Worm (Caenorhabditis elegans) whole organism, L2 larva: ENCODE data around the gene H37A05.4.

ENCODE experiments used
- C34F6.9 ChIP-seq: fragments of 150-350 bp; optimal IDR thresholded peaks from 2 replicates; lab custom pipeline; 2014; ENCODE audit warnings: missing biosample characterization, missing genetic modification characterization
- R02D3.7 ChIP-seq: fragments of 150-350 bp; optimal IDR thresholded peaks from 2 replicates; lab custom pipeline; 2014; ENCODE audit warnings: missing biosample characterization, missing genetic modification characterization
- Y55F3AM.14 ChIP-seq: fragments of 200-800 bp; sonication (Bioruptor generic); optimal IDR thresholded peaks from 2 replicates; lab custom pipeline; 2018; ENCODE audit warnings: mild to moderate bottlenecking, missing genetic modification characterization, missing compliant biosample characterization
- alr-1 ChIP-seq: fragments of 150-350 bp; optimal IDR thresholded peaks from 2 replicates; lab custom pipeline; 2014; ENCODE audit warnings: missing biosample characterization, missing genetic modification characterization
- blmp-1 ChIP-seq: sonication (generic microtip); optimal IDR thresholded peaks from 2 replicates; lab custom pipeline; 2017; ENCODE audit warnings: missing genetic modification characterization, mild to moderate bottlenecking, missing compliant biosample characterization, antibody characterized with exemption, moderate library complexity; ENCODE audit not compliant: insufficient read depth
- ceh-16 ChIP-seq: fragments of 150-350 bp; optimal IDR thresholded peaks from 2 replicates; lab custom pipeline; 2014; ENCODE audit warnings: missing biosample characterization, missing genetic modification characterization
- ceh-82 ChIP-seq: fragments of 150-350 bp; optimal IDR thresholded peaks from 2 replicates; lab custom pipeline; 2014; ENCODE audit warnings: missing biosample characterization, missing genetic modification characterization
- crh-2 ChIP-seq: sonication (generic microtip); optimal IDR thresholded peaks from 2 replicates; lab custom pipeline; 2017; ENCODE audit warnings: missing biosample characterization, missing genetic modification characterization
- dmd-4 ChIP-seq: sonication (generic microtip); optimal IDR thresholded peaks from 2 replicates; lab custom pipeline; 2017; ENCODE audit warnings: missing biosample characterization, missing genetic modification characterization
- egl-27 ChIP-seq: sonication (generic microtip); optimal IDR thresholded peaks from 3 replicates; lab custom pipeline; 2017; ENCODE audit warnings: missing biosample characterization, missing genetic modification reagents, missing genetic modification characterization
- elt-3 ChIP-seq: sonication (generic microtip); optimal IDR thresholded peaks from 2 replicates; lab custom pipeline; 2017; ENCODE audit warnings: missing biosample characterization, missing genetic modification characterization
- fos-1 ChIP-seq: fragments of 150-350 bp; optimal IDR thresholded peaks from 2 replicates; lab custom pipeline; 2014; ENCODE audit warnings: missing biosample characterization, missing genetic modification characterization
- gmeb-1 ChIP-seq: fragments of 150-350 bp; optimal IDR thresholded peaks from 2 replicates; lab custom pipeline; 2014; ENCODE audit warnings: missing biosample characterization, missing genetic modification characterization
- lin-11 ChIP-seq: fragments of 150-350 bp; sonication (generic microtip); optimal IDR thresholded peaks from 2 replicates; lab custom pipeline; 2014; ENCODE audit warnings: missing biosample characterization, missing genetic modification characterization, inconsistent platforms, mixed read lengths
- lin-13 ChIP-seq: fragments of 150-350 bp; optimal IDR thresholded peaks from 2 replicates; lab custom pipeline; 2014; ENCODE audit warnings: missing biosample characterization, missing genetic modification reagents, missing genetic modification characterization
- lin-39 ChIP-seq: fragments of 150-350 bp; optimal IDR thresholded peaks from 2 replicates; lab custom pipeline; 2014; ENCODE audit warnings: missing biosample characterization, missing genetic modification reagents, missing genetic modification characterization
- mab-5 ChIP-seq: fragments of 150-350 bp; optimal IDR thresholded peaks from 2 replicates; lab custom pipeline; 2014; ENCODE audit warnings: missing biosample characterization, missing genetic modification characterization
- mdl-1 ChIP-seq, 2 experiments: fragments of 150-350 bp in 1 of 2; sonication (generic microtip) in 1 of 2; optimal IDR thresholded peaks; 2 replicates each; lab custom pipeline; 2017; ENCODE audit warnings: missing biosample characterization in 2 of 2, missing genetic modification characterization in 2 of 2
- nhr-10 ChIP-seq: sonication (generic microtip); optimal IDR thresholded peaks from 2 replicates; lab custom pipeline; 2017; ENCODE audit warnings: missing biosample characterization, missing genetic modification characterization
- nhr-12 ChIP-seq: fragments of 150-350 bp; optimal IDR thresholded peaks from 2 replicates; lab custom pipeline; 2014; ENCODE audit warnings: missing biosample characterization, missing genetic modification characterization
- nhr-129 ChIP-seq: fragments of 150-350 bp; optimal IDR thresholded peaks from 2 replicates; lab custom pipeline; 2014; ENCODE audit warnings: missing biosample characterization, missing genetic modification characterization
- nhr-21 ChIP-seq: fragments of 150-350 bp; optimal IDR thresholded peaks from 2 replicates; lab custom pipeline; 2014; ENCODE audit warnings: missing biosample characterization, missing genetic modification characterization
- nhr-23 ChIP-seq: fragments of 150-350 bp; optimal IDR thresholded peaks from 2 replicates; lab custom pipeline; 2014; ENCODE audit warnings: missing biosample characterization, missing genetic modification reagents, missing genetic modification characterization
- nhr-237 ChIP-seq: fragments of 150-350 bp; optimal IDR thresholded peaks from 2 replicates; lab custom pipeline; 2014; ENCODE audit warnings: missing biosample characterization, missing genetic modification characterization
- nhr-25 ChIP-seq: fragments of 150-350 bp; sonication (generic microtip); optimal IDR thresholded peaks from 3 replicates; lab custom pipeline; 2014; ENCODE audit warnings: missing biosample characterization, missing genetic modification characterization
- sem-4 ChIP-seq: fragments of 150-350 bp; optimal IDR thresholded peaks from 2 replicates; lab custom pipeline; 2014; ENCODE audit warnings: missing biosample characterization, missing genetic modification reagents, missing genetic modification characterization
- sma-3 ChIP-seq: sonication (generic microtip); optimal IDR thresholded peaks from 2 replicates; lab custom pipeline; 2016; ENCODE audit warnings: missing genetic modification reagents, missing genetic modification characterization, missing compliant biosample characterization
- sma-9 ChIP-seq, 2 experiments: fragments of 150-350 bp in 1 of 2; sonication (generic microtip) in 1 of 2; optimal IDR thresholded peaks; 2 replicates each; lab custom pipeline; 2014 to 2016; ENCODE audit warnings: missing genetic modification characterization in 2 of 2, mild to moderate bottlenecking in 1 of 2, missing biosample characterization in 1 of 2, missing compliant biosample characterization in 1 of 2, missing genetic modification reagents in 1 of 2, moderate library complexity in 1 of 2
- snpc-4 ChIP-seq: fragments of 150-350 bp; optimal IDR thresholded peaks from 2 replicates; lab custom pipeline; 2014; ENCODE audit warnings: missing biosample characterization, missing genetic modification characterization
- unc-55 ChIP-seq: fragments of 150-350 bp; sonication (generic microtip); optimal IDR thresholded peaks from 3 replicates; lab custom pipeline; 2014; ENCODE audit warnings: missing biosample characterization, missing genetic modification reagents, missing genetic modification characterization
- zag-1 ChIP-seq: fragments of 150-350 bp; optimal IDR thresholded peaks from 2 replicates; lab custom pipeline; 2014; ENCODE audit warnings: missing biosample characterization, missing genetic modification characterization
- ztf-11 ChIP-seq: sonication (generic microtip); optimal IDR thresholded peaks from 2 replicates; lab custom pipeline; 2017; ENCODE audit warnings: missing biosample characterization, missing genetic modification characterization
- ztf-4 ChIP-seq: fragments of 150-350 bp; optimal IDR thresholded peaks from 2 replicates; lab custom pipeline; 2014; ENCODE audit warnings: missing biosample characterization, missing genetic modification characterization

H37A05.4 gene

DNA sequence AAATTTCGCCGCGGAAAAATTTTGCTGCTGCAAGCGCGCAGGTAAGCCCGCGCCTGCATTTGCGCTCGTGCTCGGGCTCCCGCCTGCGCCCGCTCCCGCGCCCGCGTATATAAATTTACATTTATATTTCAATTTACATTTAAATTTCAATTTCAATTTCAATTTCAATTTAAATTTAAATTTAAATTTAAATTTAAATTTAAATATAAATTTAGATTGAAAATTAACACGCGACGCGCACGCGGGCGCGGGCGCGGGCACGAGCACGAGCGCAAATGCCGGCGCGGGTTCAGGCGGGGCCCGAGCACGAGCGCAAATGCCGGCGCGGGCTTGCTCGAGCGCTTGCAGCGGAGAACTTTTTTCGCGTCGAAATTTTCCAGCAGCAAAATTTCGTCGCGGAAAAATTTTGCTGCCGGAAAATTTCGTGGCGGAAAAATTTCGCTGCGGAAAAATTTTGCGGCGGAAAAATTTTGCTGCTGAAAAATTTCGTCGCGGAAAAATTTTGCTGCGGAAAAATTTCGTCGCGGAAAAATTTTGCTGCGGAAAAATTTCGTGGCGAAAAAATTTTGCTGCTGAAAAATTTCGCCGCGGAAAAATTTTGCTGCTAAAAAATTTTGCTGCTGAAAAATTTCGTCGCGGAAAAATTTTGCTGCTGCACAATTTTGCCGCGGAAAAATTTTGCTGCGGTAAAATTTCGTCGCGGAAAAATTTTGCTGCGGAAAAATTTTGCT, 3.6 kb downstream of the H37A05.4 start:
- TF ChIP-seq sma-9 (GFP tag; optimal IDR thresholded peaks at IDR 0.05; lab: Kevin White, UChicago) (no peak), sma-9 (tag; optimal IDR thresholded peaks at IDR 0.05; lab: Kevin White, UChicago) (no peak), ztf-4 (tag; lab: Kevin White, UChicago) (no peak), sma-3 (GFP tag; lab: Kevin White, UChicago) (no peak), elt-3 (no peak), dmd-4 (tag; lab: Kevin White, UChicago) (no peak), nhr-12 (no peak), lin-11 (tag; lab: Kevin White, UChicago) (no peak), lin-39 (tag; lab: Kevin White, UChicago) (no peak), nhr-237 (tag; lab: Kevin White, UChicago) (no peak), ceh-16 (no peak), blmp-1 (no peak), ceh-82 (tag; lab: Kevin White, UChicago) (no peak)

DNA sequence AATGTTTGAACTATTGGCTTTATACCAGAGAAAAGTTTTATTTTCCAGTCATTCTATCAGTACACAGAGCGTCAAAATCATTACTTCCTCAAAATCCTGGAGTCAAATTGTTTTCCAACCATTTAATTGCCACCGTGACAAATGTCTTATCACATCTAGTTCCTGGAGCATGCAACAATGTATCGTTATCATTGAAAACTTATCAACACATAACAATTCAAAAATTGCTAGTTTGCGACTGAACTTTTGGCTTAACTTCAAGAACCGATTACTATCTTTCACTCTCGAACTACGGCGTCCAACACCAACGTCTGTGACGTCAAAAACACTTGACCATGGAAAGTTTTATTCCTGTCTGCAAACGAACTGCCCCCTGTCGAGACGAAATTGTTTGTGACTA, 11.5 kb downstream of the H37A05.4 start:
- TF ChIP-seq fos-1 (tag; lab: Kevin White, UChicago), result peak; percentile 79
- no peak for TF ChIP-seq nhr-12
- TF ChIP-seq Y55F3AM.14 (GFP tag; lab: Kevin White, UChicago), result no peak
- TF ChIP-seq ceh-16, result no peak
- TF ChIP-seq dmd-4 (tag; lab: Kevin White, UChicago), result no peak
- peak; percentile 37 for TF ChIP-seq crh-2
- TF ChIP-seq mdl-1 (tag; optimal IDR thresholded peaks at IDR 0.05; lab: Kevin White, UChicago), result no peak
- TF ChIP-seq gmeb-1 (tag; lab: Kevin White, UChicago), result no peak
- no peak for TF ChIP-seq ztf-11 (tag; lab: Kevin White, UChicago)
- TF ChIP-seq sma-9 (GFP tag; optimal IDR thresholded peaks at IDR 0.05; lab: Kevin White, UChicago), result peak; percentile 53
- no peak for TF ChIP-seq sma-9 (tag; optimal IDR thresholded peaks at IDR 0.05; lab: Kevin White, UChicago)

DNA sequence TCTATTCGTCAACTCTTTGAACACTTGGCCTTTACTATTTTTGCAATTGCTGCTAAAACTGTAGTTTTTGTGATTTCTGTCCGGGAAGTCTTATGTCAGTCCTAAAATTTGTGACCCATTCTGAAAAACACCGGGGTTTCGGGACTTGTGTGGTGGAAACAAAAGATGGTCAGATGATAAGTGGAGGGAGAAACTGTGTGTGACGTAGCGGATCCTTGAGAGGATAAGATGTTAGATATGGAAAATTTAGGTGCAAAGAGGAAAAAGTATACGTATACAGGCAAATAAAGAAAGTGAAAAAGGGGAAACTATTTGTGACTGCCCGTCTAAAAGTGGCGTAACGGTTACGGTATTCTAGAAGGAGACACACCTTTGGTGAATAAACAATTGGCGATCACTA, 13.2 kb downstream of the H37A05.4 start:
- TF ChIP-seq ztf-11 (tag; lab: Kevin White, UChicago) (no peak), Y55F3AM.14 (GFP tag; lab: Kevin White, UChicago) (no peak), sma-3 (GFP tag; lab: Kevin White, UChicago) (no peak), sma-9 (GFP tag; optimal IDR thresholded peaks at IDR 0.05; lab: Kevin White, UChicago) (no peak), sma-9 (tag; optimal IDR thresholded peaks at IDR 0.05; lab: Kevin White, UChicago) (no peak), gmeb-1 (tag; lab: Kevin White, UChicago) (no peak), snpc-4 (tag; lab: Kevin White, UChicago) (no peak), ceh-16 (no peak), nhr-25 (tag; lab: Kevin White, UChicago) (no peak)

- no peak for TF ChIP-seq nhr-10
- TF ChIP-seq mab-5 (tag; lab: Kevin White, UChicago), result no peak
- no peak for TF ChIP-seq nhr-12
- TF ChIP-seq lin-13 (GFP tag; lab: Kevin White, UChicago), result no peak
- TF ChIP-seq sem-4 (tag; lab: Kevin White, UChicago), result no peak
- no peak for TF ChIP-seq zag-1
- TF ChIP-seq sma-3 (GFP tag; lab: Kevin White, UChicago), result no peak
- TF ChIP-seq R02D3.7 (tag; lab: Kevin White, UChicago), result no peak
- no peak for TF ChIP-seq egl-27
These were observed 15.4 kb downstream of the H37A05.4 start, which contains the start of gene H37A05.2 for ce11 chrV:13634149-13634548. Gene H37A05.2, minus strand, starts transcription at chrV:13634249.

DNA sequence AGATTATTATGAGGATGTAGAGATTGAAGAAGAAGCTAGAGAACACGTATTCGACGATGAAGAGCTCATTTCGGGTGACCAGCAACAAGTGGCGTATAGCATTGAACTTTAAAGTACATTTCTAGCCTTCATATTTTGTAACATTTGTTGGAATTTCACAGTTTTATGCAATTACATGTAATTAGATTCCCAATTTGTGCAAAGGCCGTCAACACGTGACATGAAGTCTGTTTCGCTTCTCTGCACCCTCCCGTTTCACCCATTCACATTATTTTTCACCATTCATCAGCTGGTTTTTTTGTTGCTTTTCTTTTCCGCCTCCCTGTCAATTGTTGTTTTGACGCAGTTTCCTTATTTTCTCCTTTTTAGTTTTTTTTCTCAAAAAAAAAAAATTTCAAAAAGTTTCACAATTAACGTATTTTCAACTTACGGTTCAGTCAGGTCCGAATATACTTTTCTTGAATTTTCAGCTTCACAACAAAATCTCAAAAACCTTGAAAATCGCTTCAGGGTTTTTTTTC, 22.4 kb downstream of the H37A05.4 start, which contains the start of gene sde-2:
TSS of gene sde-2 (plus strand) at position 471 of the 521 bp plus-strand sequence.
- TF ChIP-seq lin-11 (tag; lab: Kevin White, UChicago) (no peak), nhr-23 (tag; lab: Kevin White, UChicago) (no peak), C34F6.9 (peak; percentile 72), unc-55 (peak; percentile 8), nhr-21 (tag; lab: Kevin White, UChicago) (no peak), alr-1 (tag; lab: Kevin White, UChicago) (no peak), nhr-129 (tag; lab: Kevin White, UChicago) (peak; percentile 52), mdl-1 (tag; optimal IDR thresholded peaks at IDR 0.05; lab: Kevin White, UChicago) (no peak)
